Worm (Caenorhabditis elegans): Measurements from ENCODE around the gene Y47D3B.12.

ce11 chrIII:11392740-11393139 lies 10.1 kb upstream of the Y47D3B.12 start:
- no peak for TF ChIP-seq elt-1 (tag; optimal IDR thresholded peaks at IDR 0.05)
- no peak for TF ChIP-seq unc-62 (GFP tag; optimal IDR thresholded peaks at IDR 0.05)
- no peak for TF ChIP-seq R02D3.7 (tag; optimal IDR thresholded peaks at IDR 0.05)
- no peak for TF ChIP-seq ZK546.5 (tag; optimal IDR thresholded peaks at IDR 0.05)
- no peak for TF ChIP-seq ama-1 (optimal IDR thresholded peaks at IDR 0.05)
- no peak for TF ChIP-seq nhr-76 (tag; optimal IDR thresholded peaks at IDR 0.05)
- no peak for TF ChIP-seq pha-4 (tag; optimal IDR thresholded peaks at IDR 0.05)

All from whole organism, L3 larva.